Fruit fly (Drosophila melanogaster) whole organism, embryonic: ENCODE measurements around the gene lectin-37Db.

ENCODE experiments used
- Adf1 ChIP-seq: fragments of 200-800 bp; sonication (Bioruptor generic); IDR thresholded peaks from 2 replicates; pipeline ENCODE4 v1.3.6; 2022; ENCODE audit warnings: missing biosample characterization, missing genetic modification characterization
- BtbVII ChIP-seq: fragments of 200-800 bp; sonication (Bioruptor generic); optimal IDR thresholded peaks from 3 replicates; lab custom pipeline; 2017; ENCODE audit warnings: missing biosample characterization, mild to moderate bottlenecking, missing genetic modification characterization
- CG10274 ChIP-seq: fragments of 200-800 bp; sonication (Bioruptor generic); optimal IDR thresholded peaks from 3 replicates; lab custom pipeline; 2017; ENCODE audit warnings: missing biosample characterization, mild to moderate bottlenecking, missing genetic modification characterization
- CG11093 ChIP-seq: fragments of 200-800 bp; sonication (Bioruptor generic); IDR thresholded peaks from 3 replicates; pipeline ENCODE4 v1.3.6; 2022; ENCODE audit warnings: missing biosample characterization, missing genetic modification characterization
- CG11696 ChIP-seq: fragments of 200-800 bp; sonication (Bioruptor generic); IDR thresholded peaks from 2 replicates; pipeline ENCODE4 v1.3.6; 2022; ENCODE audit warnings: missing biosample characterization, missing genetic modification characterization
- CG12104 ChIP-seq: fragments of 200-800 bp; sonication (Bioruptor generic); optimal IDR thresholded peaks from 3 replicates; lab custom pipeline; 2016; ENCODE audit warnings: missing biosample characterization, missing genetic modification characterization
- CG12236 ChIP-seq: fragments of 200-800 bp; sonication (Bioruptor generic); optimal IDR thresholded peaks from 2 replicates; lab custom pipeline; 2016; ENCODE audit warnings: missing biosample characterization, missing genetic modification characterization
- CG13775 ChIP-seq: fragments of 200-800 bp; sonication (Bioruptor generic); optimal IDR thresholded peaks from 3 replicates; lab custom pipeline; 2017; ENCODE audit warnings: missing biosample characterization, mild to moderate bottlenecking, missing genetic modification characterization
- CG14014 ChIP-seq: fragments of 200-800 bp; sonication (Bioruptor generic); IDR thresholded peaks from 2 replicates; pipeline ENCODE4 v1.3.6; 2022; ENCODE audit warnings: missing biosample characterization, missing genetic modification characterization
- CG14441 ChIP-seq: fragments of 200-800 bp; sonication (Bioruptor generic); IDR thresholded peaks from 2 replicates; pipeline ENCODE4 v1.3.6; 2022; ENCODE audit warnings: missing biosample characterization, missing genetic modification characterization
- CG15601 ChIP-seq: fragments of 200-800 bp; sonication (Bioruptor generic); optimal IDR thresholded peaks from 3 replicates; lab custom pipeline; 2019; ENCODE audit warnings: missing biosample characterization, mild to moderate bottlenecking, missing genetic modification characterization, moderate library complexity
- CG17361 ChIP-seq: fragments of 200-800 bp; sonication (Bioruptor generic); IDR thresholded peaks from 3 replicates; pipeline ENCODE4 v1.3.6; 2022; ENCODE audit warnings: missing biosample characterization, missing genetic modification characterization
- CG17568 ChIP-seq: fragments of 200-800 bp; sonication (Bioruptor generic); optimal IDR thresholded peaks from 2 replicates; lab custom pipeline; 2018; ENCODE audit warnings: missing biosample characterization, mild to moderate bottlenecking, missing genetic modification characterization, moderate library complexity
- CG17802 ChIP-seq: fragments of 200-800 bp; sonication (Bioruptor generic); optimal IDR thresholded peaks from 2 replicates; lab custom pipeline; 2018; ENCODE audit warnings: missing biosample characterization, mild to moderate bottlenecking, missing genetic modification characterization, moderate library complexity
- CG2116 ChIP-seq: fragments of 200-800 bp; sonication (Bioruptor generic); optimal IDR thresholded peaks from 3 replicates; lab custom pipeline; 2018; ENCODE audit warnings: missing biosample characterization, mild to moderate bottlenecking, missing genetic modification characterization
- CG2875 ChIP-seq: fragments of 200-800 bp; sonication (Bioruptor generic); optimal IDR thresholded peaks from 2 replicates; lab custom pipeline; 2017; ENCODE audit warnings: missing biosample characterization, mild to moderate bottlenecking, missing genetic modification characterization, missing genetic modification reagents
- CG30020 ChIP-seq: fragments of 200-800 bp; optimal IDR thresholded peaks from 2 replicates; lab custom pipeline; 2019; ENCODE audit warnings: missing biosample characterization, mild to moderate bottlenecking, missing genetic modification characterization, moderate library complexity
- CG3847 ChIP-seq: fragments of 200-800 bp; sonication (Bioruptor generic); IDR thresholded peaks from 2 replicates; pipeline ENCODE4 v1.3.6; 2022; ENCODE audit warnings: missing biosample characterization, missing genetic modification characterization
- CG4404 ChIP-seq: fragments of 200-800 bp; sonication (Bioruptor generic); IDR thresholded peaks from 2 replicates; pipeline ENCODE4 v1.3.6; 2022; ENCODE audit warnings: missing biosample characterization, missing genetic modification characterization
- CG4820 ChIP-seq: fragments of 200-800 bp; sonication (Bioruptor generic); optimal IDR thresholded peaks from 3 replicates; lab custom pipeline; 2016; ENCODE audit warnings: missing biosample characterization, missing genetic modification characterization
- CG8765 ChIP-seq: fragments of 200-800 bp; sonication (Bioruptor generic); IDR thresholded peaks from 2 replicates; pipeline ENCODE4 v1.3.6; 2022; ENCODE audit warnings: missing biosample characterization, missing genetic modification characterization
- CG8944 ChIP-seq: fragments of 200-800 bp; sonication (Bioruptor generic); optimal IDR thresholded peaks from 3 replicates; lab custom pipeline; 2016; ENCODE audit warnings: missing biosample characterization, missing genetic modification characterization
- CG9215 ChIP-seq: fragments of 200-800 bp; sonication (Bioruptor generic); IDR thresholded peaks from 2 replicates; pipeline ENCODE4 v1.3.6; 2022; ENCODE audit warnings: missing biosample characterization, missing genetic modification characterization
- Gug ChIP-seq: fragments of 200-800 bp; sonication (Bioruptor generic); IDR thresholded peaks from 4 replicates; pipeline ENCODE4 v1.3.6; 2022; ENCODE audit warnings: missing biosample characterization, missing genetic modification characterization
- HLH3B ChIP-seq: fragments of 200-800 bp; sonication (Bioruptor generic); IDR thresholded peaks from 2 replicates; pipeline ENCODE4 v1.3.6; 2022; ENCODE audit warnings: missing biosample characterization, missing genetic modification characterization
- Hr78 ChIP-seq, 2 experiments: fragments of 200-800 bp in 1 of 2; fragments of >200 bp in 1 of 2; sonication (Bioruptor generic) in 1 of 2; optimal IDR thresholded peaks; 2 replicates each; lab custom pipeline; 2017 to 2019; ENCODE audit warnings: missing biosample characterization in 2 of 2, missing genetic modification characterization in 2 of 2, mild to moderate bottlenecking in 1 of 2, moderate library complexity in 1 of 2
- Mes4 ChIP-seq: fragments of 200-800 bp; sonication (Bioruptor generic); optimal IDR thresholded peaks from 2 replicates; lab custom pipeline; 2016; ENCODE audit warnings: missing biosample characterization, missing genetic modification characterization
- Mrtf ChIP-seq: fragments of 200-800 bp; sonication (Bioruptor generic); IDR thresholded peaks from 3 replicates; pipeline ENCODE4 v1.3.6; 2022; ENCODE audit warnings: missing biosample characterization, missing genetic modification characterization
- Optix ChIP-seq: fragments of 200-800 bp; sonication (Bioruptor generic); IDR thresholded peaks from 3 replicates; pipeline ENCODE4 v1.3.6; 2022; ENCODE audit warnings: missing biosample characterization, missing genetic modification characterization
- Ravus ChIP-seq: fragments of 200-800 bp; sonication (Bioruptor generic); IDR thresholded peaks from 2 replicates; pipeline ENCODE4 v1.3.6; 2022; ENCODE audit warnings: missing biosample characterization, missing genetic modification characterization
- Ssrp ChIP-seq: fragments of 200-800 bp; sonication (Bioruptor generic); optimal IDR thresholded peaks from 2 replicates; lab custom pipeline; 2018; ENCODE audit warnings: missing biosample characterization, mild to moderate bottlenecking, missing genetic modification characterization, moderate library complexity
- ab ChIP-seq: fragments of 200-800 bp; sonication (Bioruptor generic); optimal IDR thresholded peaks from 2 replicates; lab custom pipeline; 2016; ENCODE audit warnings: missing biosample characterization, missing genetic modification characterization
- bsh ChIP-seq, 2 experiments: fragments of 200-800 bp; sonication (Bioruptor generic); optimal IDR thresholded peaks; 2 replicates each; lab custom pipeline; 2017 to 2018; ENCODE audit warnings: mild to moderate bottlenecking in 2 of 2, missing biosample characterization in 2 of 2, missing genetic modification characterization in 2 of 2, moderate library complexity in 1 of 2
- cg ChIP-seq: fragments of 200-800 bp; sonication (Bioruptor generic); optimal IDR thresholded peaks from 3 replicates; lab custom pipeline; 2019; ENCODE audit warnings: missing biosample characterization, mild to moderate bottlenecking, missing genetic modification characterization, moderate library complexity
- chn ChIP-seq: fragments of 200-800 bp; sonication (Bioruptor generic); optimal IDR thresholded peaks from 2 replicates; lab custom pipeline; 2016; ENCODE audit warnings: missing biosample characterization, missing genetic modification characterization
- dysf ChIP-seq: fragments of 200-800 bp; sonication (Bioruptor generic); IDR thresholded peaks from 3 replicates; pipeline ENCODE4 v1.3.6; 2022; ENCODE audit warnings: missing biosample characterization, missing genetic modification characterization
- eve ChIP-seq, 2 experiments: fragments of >200 bp; optimal IDR thresholded peaks; 2 replicates each; lab custom pipeline; 2017; ENCODE audit warnings: missing biosample characterization in 2 of 2, missing genetic modification characterization in 2 of 2
- fd64A ChIP-seq: fragments of 200-800 bp; sonication (Bioruptor generic); optimal IDR thresholded peaks from 3 replicates; lab custom pipeline; 2018; ENCODE audit warnings: missing biosample characterization, mild to moderate bottlenecking, missing genetic modification characterization
- gem ChIP-seq: fragments of 200-800 bp; sonication (Bioruptor generic); optimal IDR thresholded peaks from 2 replicates; lab custom pipeline; 2019; ENCODE audit warnings: missing biosample characterization, mild to moderate bottlenecking, missing genetic modification characterization, moderate library complexity
- her ChIP-seq: fragments of 200-800 bp; sonication (Bioruptor generic); optimal IDR thresholded peaks from 2 replicates; lab custom pipeline; 2016; ENCODE audit warnings: missing biosample characterization, missing genetic modification characterization
- kay ChIP-seq: fragments of 200-800 bp; sonication (Bioruptor generic); optimal IDR thresholded peaks from 2 replicates; lab custom pipeline; 2016; ENCODE audit warnings: missing biosample characterization, missing genetic modification characterization
- kni ChIP-seq: fragments of 200-800 bp; sonication (Bioruptor generic); optimal IDR thresholded peaks from 3 replicates; lab custom pipeline; 2017; ENCODE audit warnings: mild to moderate bottlenecking, missing biosample characterization, missing genetic modification reagents, missing genetic modification characterization
- lbe ChIP-seq: fragments of 200-800 bp; sonication (Bioruptor generic); optimal IDR thresholded peaks from 2 replicates; lab custom pipeline; 2016; ENCODE audit warnings: missing biosample characterization, mild to moderate bottlenecking, missing genetic modification characterization
- pan ChIP-seq, 4 experiments: fragments of >200 bp in 3 of 4; fragments of 200-800 bp in 1 of 4; sonication (Bioruptor generic) in 1 of 4; optimal IDR thresholded peaks in 3 of 4; IDR thresholded peaks in 1 of 4; 2 replicates each; pipeline versions ENCODE4 v1.3.6 to Lab custom; 2017 to 2022; ENCODE audit warnings: missing biosample characterization in 2 of 4, missing genetic modification characterization in 2 of 4, mixed read lengths in 1 of 4
- tgo ChIP-seq: fragments of 200-800 bp; sonication (Bioruptor generic); IDR thresholded peaks from 3 replicates; pipeline ENCODE4 v1.3.6; 2022; ENCODE audit warnings: missing biosample characterization, missing genetic modification characterization
- ttk ChIP-seq: fragments of 200-800 bp; sonication (Bioruptor generic); IDR thresholded peaks from 2 replicates; pipeline ENCODE4 v2.1.2; 2022; ENCODE audit warnings: missing biosample characterization, missing genetic modification characterization
- twi ChIP-seq: fragments of 200-800 bp; optimal IDR thresholded peaks from 2 replicates; lab custom pipeline; 2019; ENCODE audit warnings: missing biosample characterization, mild to moderate bottlenecking, missing genetic modification characterization, moderate library complexity
- zf30C ChIP-seq: fragments of 200-800 bp; sonication (Bioruptor generic); optimal IDR thresholded peaks from 3 replicates; lab custom pipeline; 2018; ENCODE audit warnings: missing biosample characterization, mild to moderate bottlenecking, missing genetic modification characterization

The lectin-37Db gene

dm6 chr2L:19416602-19417497 is 2.0 kb upstream of the lectin-37Db start, which contains the start of gene Lectin-galC1 (continued):
- peak; percentile 73 for TF ChIP-seq CG3847 (GFP tag; lab: Robert Waterston, UW)
- 0 out of 2 replicates have a peak, but pooled peaks have one; percentile 39 for TF ChIP-seq Adf1 (GFP tag; lab: Robert Waterston, UW)
- TF ChIP-seq her (GFP tag; lab: Kevin White, UChicago) = peak; percentile 88
- TF ChIP-seq Ssrp (tag; lab: Kevin White, UChicago) = peak; percentile 87
- TF ChIP-seq Mrtf (GFP tag; lab: Robert Waterston, UW) = peak; percentile 84
- TF ChIP-seq CG4404 (GFP tag; lab: Robert Waterston, UW) = peak; percentile 77
- no peak for TF ChIP-seq CG9215 (GFP tag; lab: Robert Waterston, UW)
- TF ChIP-seq kay (GFP tag; lab: Kevin White, UChicago) = peak; percentile 82
- TF ChIP-seq CG11093 (GFP tag; lab: Robert Waterston, UW) = peak; percentile 76; the same call in 2 of the 3 replicates
- peak; percentile 86 for TF ChIP-seq CG12236 (GFP tag; lab: Kevin White, UChicago)
- peak; percentile 85 for TF ChIP-seq CG14014
- no peak for TF ChIP-seq lbe
- TF ChIP-seq CG12104 (GFP tag; lab: Kevin White, UChicago) = peak; percentile 80
- TF ChIP-seq ttk (GFP tag; lab: Robert Waterston, UW) = peak; percentile 85
- TF ChIP-seq Ravus = peak; percentile 61
- peak; percentile 87 for TF ChIP-seq tgo (GFP tag; lab: Robert Waterston, UW)
- peak; percentile 70 for TF ChIP-seq CG2116 (GFP tag; lab: Kevin White, UChicago)
- peak; percentile 89 for TF ChIP-seq dysf (GFP tag; lab: Robert Waterston, UW)
- TF ChIP-seq CG10274 (GFP tag; lab: Kevin White, UChicago) = peak; percentile 70
- peak; percentile 73; the same call in 3 of the 4 replicates for TF ChIP-seq Gug (GFP tag; lab: Robert Waterston, UW)
- peak; percentile 68 for TF ChIP-seq CG17802 (tag; lab: Kevin White, UChicago)
- TF ChIP-seq CG17568 = peak; percentile 85
- TF ChIP-seq gem = peak; percentile 94
- TF ChIP-seq CG8944 = peak; percentile 89
- TF ChIP-seq twi = peak; percentile 80
- TF ChIP-seq CG13775 = peak; percentile 80
- TF ChIP-seq CG14441 (GFP tag; lab: Robert Waterston, UW) = peak; percentile 83
- TF ChIP-seq Optix = peak; percentile 84
- TF ChIP-seq CG17361 (GFP tag; lab: Robert Waterston, UW) = peak; percentile 84
- peak in 1 of 2 experiments; percentile 93 for TF ChIP-seq bsh (GFP tag; optimal IDR thresholded peaks at IDR 0.05; lab: Kevin White, UChicago)
- TF ChIP-seq CG8765 (GFP tag; lab: Robert Waterston, UW) = no peak
- peak in 1 of 2 experiments; percentile 65 for TF ChIP-seq Hr78 (GFP tag; optimal IDR thresholded peaks at IDR 0.05; lab: Kevin White, UChicago)
- TF ChIP-seq CG30020 (tag; lab: Kevin White, UChicago) = peak; percentile 46
- TF ChIP-seq kni (GFP tag; lab: Kevin White, UChicago) = peak; percentile 29
- TF ChIP-seq pan (optimal IDR thresholded peaks at IDR 0.05; lab: Kevin White, UChicago) = no peak
- TF ChIP-seq pan (GFP tag; optimal IDR thresholded peaks at IDR 0.05 in 1 of 2, IDR thresholded peaks at IDR 0.05 in 1 of 2) = peak in 1 of 2 experiments; percentile 88
- TF ChIP-seq Mes4 (GFP tag; lab: Kevin White, UChicago) = peak; percentile 87
- peak; percentile 87 for TF ChIP-seq fd64A (GFP tag; lab: Kevin White, UChicago)
- TF ChIP-seq cg = no peak
- peak; percentile 81 for TF ChIP-seq BtbVII
- peak in 1 of 2 experiments; percentile 95 for TF ChIP-seq eve (GFP tag; optimal IDR thresholded peaks at IDR 0.05; lab: Kevin White, UChicago)
- TF ChIP-seq HLH3B (GFP tag; lab: Robert Waterston, UW) = peak; percentile 80
- TF ChIP-seq ab = peak; percentile 70
- peak; percentile 84 for TF ChIP-seq CG15601 (tag; lab: Kevin White, UChicago)
- peak; percentile 84 for TF ChIP-seq zf30C
- TF ChIP-seq CG2875 (GFP tag; lab: Kevin White, UChicago) = peak; percentile 86
- peak; percentile 87 for TF ChIP-seq chn
- TF ChIP-seq CG4820 (GFP tag; lab: Kevin White, UChicago) = peak; percentile 90
- peak; percentile 69; the same call in 1 of the 2 replicates for TF ChIP-seq CG11696 (GFP tag; lab: Robert Waterston, UW)
